Fruit fly (Drosophila melanogaster) whole organism, embryonic: ENCODE measurements around the gene CG8326.
A peak's percentile ranks its signal among the peaks of the same experiment; 100 is the strongest.

Experiments
- Adf1 ChIP-seq: fragments of 200-800 bp; sonication (Bioruptor generic); IDR thresholded peaks from 2 replicates; pipeline ENCODE4 v1.3.6; 2022; ENCODE audit warnings: missing biosample characterization, missing genetic modification characterization
- Atf6 ChIP-seq: fragments of 200-800 bp; sonication (Bioruptor generic); IDR thresholded peaks from 2 replicates; pipeline ENCODE4 v1.3.6; 2022; ENCODE audit warnings: missing biosample characterization, missing genetic modification characterization
- CG10462 ChIP-seq: fragments of 200-800 bp; sonication (Bioruptor generic); optimal IDR thresholded peaks from 2 replicates; lab custom pipeline; 2016; ENCODE audit warnings: missing biosample characterization, missing genetic modification characterization
- CG10565 ChIP-seq: fragments of 200-800 bp; sonication (Bioruptor generic); optimal IDR thresholded peaks from 3 replicates; lab custom pipeline; 2016; ENCODE audit warnings: missing biosample characterization, mild to moderate bottlenecking, missing genetic modification characterization
- CG11560 ChIP-seq: fragments of 200-800 bp; sonication (Bioruptor generic); IDR thresholded peaks from 3 replicates; pipeline ENCODE4 v1.3.6; 2022; ENCODE audit warnings: missing biosample characterization, missing genetic modification characterization
- CG12299 ChIP-seq: fragments of 200-800 bp; sonication (Bioruptor generic); optimal IDR thresholded peaks from 2 replicates; lab custom pipeline; 2018; ENCODE audit warnings: missing biosample characterization, mild to moderate bottlenecking, missing genetic modification characterization
- CG1233 ChIP-seq: fragments of 200-800 bp; sonication (Bioruptor generic); optimal IDR thresholded peaks from 4 replicates; lab custom pipeline; 2018; ENCODE audit warnings: missing biosample characterization, mild to moderate bottlenecking, missing genetic modification characterization
- CG14441 ChIP-seq: fragments of 200-800 bp; sonication (Bioruptor generic); IDR thresholded peaks from 2 replicates; pipeline ENCODE4 v1.3.6; 2022; ENCODE audit warnings: missing biosample characterization, missing genetic modification characterization
- CG1602 ChIP-seq: fragments of 200-800 bp; sonication (Bioruptor generic); optimal IDR thresholded peaks from 3 replicates; lab custom pipeline; 2016; ENCODE audit warnings: missing biosample characterization, missing genetic modification characterization
- CG17385 ChIP-seq: fragments of 200-800 bp; sonication (Bioruptor generic); optimal IDR thresholded peaks from 3 replicates; lab custom pipeline; 2018; ENCODE audit warnings: missing biosample characterization, mild to moderate bottlenecking, missing genetic modification characterization
- CG17829 ChIP-seq: fragments of 200-800 bp; optimal IDR thresholded peaks from 2 replicates; lab custom pipeline; 2019; ENCODE audit warnings: missing biosample characterization, mild to moderate bottlenecking, missing genetic modification characterization, moderate library complexity
- CG31388 ChIP-seq: fragments of 200-800 bp; sonication (Bioruptor generic); optimal IDR thresholded peaks from 2 replicates; lab custom pipeline; 2016; ENCODE audit warnings: missing biosample characterization, missing genetic modification characterization
- CG4730 ChIP-seq: fragments of 200-800 bp; sonication (Bioruptor generic); IDR thresholded peaks from 2 replicates; pipeline ENCODE4 v1.3.6; 2022; ENCODE audit warnings: missing biosample characterization, missing genetic modification characterization
- CG7357 ChIP-seq: fragments of 200-800 bp; sonication (Bioruptor generic); IDR thresholded peaks from 3 replicates; pipeline ENCODE4 v1.3.6; 2022; ENCODE audit warnings: missing biosample characterization, missing genetic modification characterization
- CG7987 ChIP-seq: fragments of 200-800 bp; sonication (Bioruptor generic); optimal IDR thresholded peaks from 2 replicates; lab custom pipeline; 2018; ENCODE audit warnings: missing biosample characterization, mild to moderate bottlenecking, missing genetic modification characterization, moderate library complexity
- CG9727 ChIP-seq: fragments of 200-800 bp; sonication (Bioruptor generic); optimal IDR thresholded peaks from 3 replicates; lab custom pipeline; 2017; ENCODE audit warnings: missing biosample characterization, mild to moderate bottlenecking, missing genetic modification characterization
- CG9876 ChIP-seq: fragments of 200-800 bp; sonication (Bioruptor generic); optimal IDR thresholded peaks from 2 replicates; lab custom pipeline; 2016; ENCODE audit warnings: missing biosample characterization, missing genetic modification characterization
- CG9932 ChIP-seq: fragments of 200-800 bp; sonication (Bioruptor generic); IDR thresholded peaks from 2 replicates; pipeline ENCODE4 v1.3.6; 2022; ENCODE audit warnings: missing biosample characterization, missing genetic modification characterization
- D19B ChIP-seq: fragments of 200-800 bp; sonication (Bioruptor generic); optimal IDR thresholded peaks from 2 replicates; lab custom pipeline; 2017; ENCODE audit warnings: missing biosample characterization, mild to moderate bottlenecking, missing genetic modification characterization
- Dfd ChIP-seq, 2 experiments: fragments of >200 bp; optimal IDR thresholded peaks; 2 replicates each; lab custom pipeline; 2017; ENCODE audit warnings: missing biosample characterization in 2 of 2, missing genetic modification characterization in 2 of 2
- Dll ChIP-seq: fragments of 200-800 bp; sonication (Bioruptor generic); IDR thresholded peaks from 4 replicates; pipeline ENCODE4 v1.3.6; 2022; ENCODE audit warnings: missing biosample characterization, missing genetic modification characterization; ENCODE audit not compliant: partially characterized antibody
- GATAe ChIP-seq: fragments of 200-800 bp; sonication (Bioruptor generic); conservative IDR thresholded peaks from 2 replicates; pipeline ENCODE4 v1.3.6; 2022; ENCODE audit warnings: missing biosample characterization, missing genetic modification characterization
- HLHmδ ChIP-seq: fragments of 200-800 bp; sonication (Bioruptor generic); optimal IDR thresholded peaks from 2 replicates; lab custom pipeline; 2018; ENCODE audit warnings: missing biosample characterization, mild to moderate bottlenecking, missing genetic modification characterization, moderate library complexity
- HmgD ChIP-seq: fragments of 200-800 bp; sonication (Bioruptor generic); optimal IDR thresholded peaks from 3 replicates; lab custom pipeline; 2016; ENCODE audit warnings: missing biosample characterization, missing genetic modification characterization
- Hmx ChIP-seq: fragments of 200-800 bp; sonication (Bioruptor generic); optimal IDR thresholded peaks from 2 replicates; lab custom pipeline; 2016; ENCODE audit warnings: missing biosample characterization, missing genetic modification characterization
- Hr3 ChIP-seq: fragments of 200-800 bp; sonication (Bioruptor generic); optimal IDR thresholded peaks from 3 replicates; lab custom pipeline; 2016; ENCODE audit warnings: missing biosample characterization, missing genetic modification characterization
- Kr ChIP-seq: fragments of 200-800 bp; sonication (Bioruptor generic); optimal IDR thresholded peaks from 2 replicates; lab custom pipeline; 2017; ENCODE audit warnings: missing biosample characterization, mild to moderate bottlenecking, missing genetic modification characterization
- Lim3 ChIP-seq: fragments of 200-800 bp; sonication (Bioruptor generic); IDR thresholded peaks from 2 replicates; pipeline ENCODE4 v1.3.6; 2022; ENCODE audit warnings: missing biosample characterization, missing genetic modification characterization
- Mes4 ChIP-seq: fragments of 200-800 bp; sonication (Bioruptor generic); optimal IDR thresholded peaks from 2 replicates; lab custom pipeline; 2016; ENCODE audit warnings: missing biosample characterization, missing genetic modification characterization
- Ravus ChIP-seq: fragments of 200-800 bp; sonication (Bioruptor generic); IDR thresholded peaks from 2 replicates; pipeline ENCODE4 v1.3.6; 2022; ENCODE audit warnings: missing biosample characterization, missing genetic modification characterization
- TFAM ChIP-seq: fragments of 200-800 bp; sonication (Bioruptor generic); optimal IDR thresholded peaks from 2 replicates; lab custom pipeline; 2017; ENCODE audit warnings: missing biosample characterization, missing genetic modification characterization, inconsistent platforms
- Taf1 ChIP-seq: fragments of 200-800 bp; sonication (Bioruptor generic); IDR thresholded peaks from 2 replicates; pipeline ENCODE4 v1.3.6; 2022; ENCODE audit warnings: missing biosample characterization, missing genetic modification characterization
- Xbp1 ChIP-seq: fragments of 200-800 bp; sonication (Bioruptor generic); optimal IDR thresholded peaks from 3 replicates; lab custom pipeline; 2016; ENCODE audit warnings: missing biosample characterization, mild to moderate bottlenecking, missing genetic modification characterization
- bcd ChIP-seq: fragments of 200-800 bp; sonication (Bioruptor generic); optimal IDR thresholded peaks from 2 replicates; lab custom pipeline; 2017; ENCODE audit warnings: missing biosample characterization, mild to moderate bottlenecking, missing genetic modification characterization
- cad ChIP-seq: fragments of >200 bp; optimal IDR thresholded peaks from 2 replicates; lab custom pipeline; 2017; ENCODE audit warnings: missing biosample characterization, missing genetic modification characterization
- chinmo ChIP-seq: fragments of 200-800 bp; sonication (Bioruptor generic); IDR thresholded peaks from 4 replicates; pipeline ENCODE4 v1.3.6; 2022; ENCODE audit warnings: missing biosample characterization, missing genetic modification characterization; ENCODE audit not compliant: partially characterized antibody
- crc ChIP-seq: fragments of 200-800 bp; sonication (Bioruptor generic); optimal IDR thresholded peaks from 2 replicates; lab custom pipeline; 2016; ENCODE audit warnings: missing biosample characterization, missing genetic modification characterization
- da ChIP-seq: fragments of 200-800 bp; sonication (Bioruptor generic); optimal IDR thresholded peaks from 2 replicates; lab custom pipeline; 2016; ENCODE audit warnings: missing biosample characterization, missing genetic modification characterization
- disco-r ChIP-seq: fragments of 200-800 bp; sonication (Bioruptor generic); optimal IDR thresholded peaks from 2 replicates; lab custom pipeline; 2016; ENCODE audit warnings: missing biosample characterization, missing genetic modification characterization
- gcm ChIP-seq: fragments of 200-800 bp; sonication (Bioruptor generic); optimal IDR thresholded peaks from 2 replicates; lab custom pipeline; 2019; ENCODE audit warnings: missing biosample characterization, mild to moderate bottlenecking, missing genetic modification characterization, moderate library complexity
- gcm2 ChIP-seq: fragments of 200-800 bp; sonication (Bioruptor generic); optimal IDR thresholded peaks from 2 replicates; lab custom pipeline; 2016; ENCODE audit warnings: missing biosample characterization, missing genetic modification characterization
- ham ChIP-seq: fragments of 200-800 bp; sonication (Bioruptor generic); IDR thresholded peaks from 2 replicates; pipeline ENCODE4 v1.3.6; 2022; ENCODE audit warnings: missing biosample characterization, missing genetic modification characterization
- her ChIP-seq: fragments of 200-800 bp; sonication (Bioruptor generic); optimal IDR thresholded peaks from 2 replicates; lab custom pipeline; 2016; ENCODE audit warnings: missing biosample characterization, missing genetic modification characterization
- kah ChIP-seq: fragments of 200-800 bp; sonication (Bioruptor generic); optimal IDR thresholded peaks from 2 replicates; lab custom pipeline; 2018; ENCODE audit warnings: missing biosample characterization, mild to moderate bottlenecking, missing genetic modification characterization
- kni ChIP-seq: fragments of 200-800 bp; sonication (Bioruptor generic); optimal IDR thresholded peaks from 3 replicates; lab custom pipeline; 2017; ENCODE audit warnings: mild to moderate bottlenecking, missing biosample characterization, missing genetic modification reagents, missing genetic modification characterization
- maf-S ChIP-seq: fragments of 200-800 bp; sonication (Bioruptor generic); optimal IDR thresholded peaks from 2 replicates; lab custom pipeline; 2016; ENCODE audit warnings: missing biosample characterization, missing genetic modification characterization
- org-1 ChIP-seq: fragments of 200-800 bp; sonication (Bioruptor generic); optimal IDR thresholded peaks from 2 replicates; lab custom pipeline; 2017; ENCODE audit warnings: missing biosample characterization, missing genetic modification characterization
- pfk ChIP-seq: fragments of 200-800 bp; sonication (Bioruptor generic); optimal IDR thresholded peaks from 2 replicates; lab custom pipeline; 2018; ENCODE audit warnings: missing biosample characterization, mild to moderate bottlenecking, missing genetic modification characterization, moderate library complexity
- seq ChIP-seq: fragments of 200-800 bp; sonication (Bioruptor generic); IDR thresholded peaks from 2 replicates; pipeline ENCODE4 v1.3.6; 2022; ENCODE audit warnings: missing biosample characterization, missing genetic modification characterization
- sima ChIP-seq: fragments of 200-800 bp; sonication (Bioruptor generic); optimal IDR thresholded peaks from 2 replicates; lab custom pipeline; 2016; ENCODE audit warnings: missing biosample characterization, missing genetic modification characterization
- ssp ChIP-seq: fragments of 200-800 bp; sonication (Bioruptor generic); IDR thresholded peaks from 2 replicates; pipeline ENCODE4 v1.3.6; 2022; ENCODE audit warnings: missing biosample characterization, missing genetic modification characterization
- tgo ChIP-seq: fragments of 200-800 bp; sonication (Bioruptor generic); IDR thresholded peaks from 3 replicates; pipeline ENCODE4 v1.3.6; 2022; ENCODE audit warnings: missing biosample characterization, missing genetic modification characterization

The CG8326 gene

dm6 chrX:17624983-17625401 lies 4.3 kb downstream of the CG8326 start (continued):
- no peak for TF ChIP-seq HLHmδ (GFP tag; lab: Kevin White, UChicago)
- TF ChIP-seq TFAM = peak; percentile 13
- peak; percentile 34; the same call in 2 of the 3 replicates for TF ChIP-seq CG11560
- peak; percentile 30 for TF ChIP-seq sima
- peak; percentile 84 for TF ChIP-seq kah (GFP tag; lab: Kevin White, UChicago)
- TF ChIP-seq maf-S (GFP tag; lab: Kevin White, UChicago) = peak; percentile 72
- peak; percentile 66; the same call in 1 of the 2 replicates for TF ChIP-seq Taf1 (GFP tag; lab: Robert Waterston, UW)
- TF ChIP-seq CG12299 = peak; percentile 85
- TF ChIP-seq cad (GFP tag; lab: Kevin White, UChicago) = no peak
- peak; percentile 31 for TF ChIP-seq gcm2 (GFP tag; lab: Kevin White, UChicago)
- peak; percentile 90 for TF ChIP-seq Atf6 (GFP tag; lab: Robert Waterston, UW)
- TF ChIP-seq CG17829 (tag; lab: Kevin White, UChicago) = peak; percentile 84
- no peak for TF ChIP-seq Dll (GFP tag; lab: Robert Waterston, UW)
- peak; percentile 84 for TF ChIP-seq CG17385 (GFP tag; lab: Kevin White, UChicago)
- peak; percentile 60 for TF ChIP-seq CG1602 (GFP tag; lab: Kevin White, UChicago)
- peak; percentile 73 for TF ChIP-seq Mes4 (GFP tag; lab: Kevin White, UChicago)
- TF ChIP-seq GATAe (GFP tag; lab: Robert Waterston, UW) = no peak
- no peak for TF ChIP-seq ham
- peak; percentile 80 for TF ChIP-seq D19B (GFP tag; lab: Kevin White, UChicago)
- TF ChIP-seq Xbp1 (GFP tag; lab: Kevin White, UChicago) = peak; percentile 76
- peak; percentile 57 for TF ChIP-seq CG31388
- peak; percentile 67 for TF ChIP-seq CG7357
- TF ChIP-seq chinmo (GFP tag; lab: Robert Waterston, UW) = peak; percentile 95
- peak; percentile 88 for TF ChIP-seq CG7987
- peak; percentile 90 for TF ChIP-seq CG1233 (GFP tag; lab: Kevin White, UChicago)
- TF ChIP-seq CG10565 (GFP tag; lab: Kevin White, UChicago) = peak; percentile 15
- peak; percentile 84 for TF ChIP-seq CG9727 (GFP tag; lab: Kevin White, UChicago)
- peak; percentile 49 for TF ChIP-seq CG9876 (GFP tag; lab: Kevin White, UChicago)
- TF ChIP-seq ssp (GFP tag; lab: Robert Waterston, UW) = peak; percentile 51; the same call in 1 of the 2 replicates
- TF ChIP-seq CG10462 = peak; percentile 62
- TF ChIP-seq Adf1 = peak; percentile 25; the same call in 1 of the 2 replicates
- TF ChIP-seq Dfd (GFP tag; optimal IDR thresholded peaks at IDR 0.05; lab: Kevin White, UChicago) = no peak
- peak; percentile 42 for TF ChIP-seq HmgD (GFP tag; lab: Kevin White, UChicago)
- peak; percentile 63 for TF ChIP-seq kni (GFP tag; lab: Kevin White, UChicago)
- peak; percentile 82 for TF ChIP-seq seq
- TF ChIP-seq tgo (GFP tag; lab: Robert Waterston, UW) = peak; percentile 71
- TF ChIP-seq bcd (GFP tag; lab: Kevin White, UChicago) = peak; percentile 85
- peak; percentile 62 for TF ChIP-seq da (GFP tag; lab: Kevin White, UChicago)
- peak; percentile 25; the same call in 1 of the 2 replicates for TF ChIP-seq Lim3
- peak; percentile 89 for TF ChIP-seq her (GFP tag; lab: Kevin White, UChicago)
- TF ChIP-seq org-1 (GFP tag; lab: Kevin White, UChicago) = peak; percentile 91
- TF ChIP-seq crc = peak; percentile 71
- no peak for TF ChIP-seq Kr (GFP tag; lab: Kevin White, UChicago)
- TF ChIP-seq CG14441 (GFP tag; lab: Robert Waterston, UW) = peak; percentile 77
- TF ChIP-seq Ravus (GFP tag; lab: Robert Waterston, UW) = peak; percentile 29; the same call in 1 of the 2 replicates
- TF ChIP-seq pfk (GFP tag; lab: Kevin White, UChicago) = no peak
- TF ChIP-seq gcm (GFP tag; lab: Kevin White, UChicago) = peak; percentile 85
- TF ChIP-seq Hmx = no peak
- TF ChIP-seq Hr3 (GFP tag; lab: Kevin White, UChicago) = peak; percentile 66
- TF ChIP-seq CG9932 = peak; percentile 71
- TF ChIP-seq disco-r (GFP tag; lab: Kevin White, UChicago) = peak; percentile 75
- peak; percentile 71 for TF ChIP-seq CG4730 (GFP tag; lab: Robert Waterston, UW)
